Fruit fly (Drosophila melanogaster) whole organism, embryonic: ENCODE measurements around the gene SclB.

Source experiments
- Ada2b ChIP-seq: fragments of 200-800 bp; sonication (Bioruptor generic); IDR thresholded peaks from 2 replicates; pipeline ENCODE4 v1.3.6; 2022; ENCODE audit warnings: missing biosample characterization, missing genetic modification characterization
- Asciz ChIP-seq: fragments of 200-800 bp; sonication (Bioruptor generic); optimal IDR thresholded peaks from 2 replicates; lab custom pipeline; 2017; ENCODE audit warnings: missing biosample characterization, mild to moderate bottlenecking, missing genetic modification characterization, missing genetic modification reagents
- B-H2 ChIP-seq: fragments of 200-800 bp; sonication (Bioruptor generic); optimal IDR thresholded peaks from 2 replicates; lab custom pipeline; 2018; ENCODE audit warnings: missing biosample characterization, mild to moderate bottlenecking, missing genetic modification characterization
- BtbVII ChIP-seq: fragments of 200-800 bp; sonication (Bioruptor generic); optimal IDR thresholded peaks from 3 replicates; lab custom pipeline; 2017; ENCODE audit warnings: missing biosample characterization, mild to moderate bottlenecking, missing genetic modification characterization
- C15 ChIP-seq: fragments of 200-800 bp; sonication (Bioruptor generic); IDR thresholded peaks from 3 replicates; pipeline ENCODE4 v1.3.6; 2022; ENCODE audit warnings: missing biosample characterization, missing genetic modification characterization
- CG11504 ChIP-seq: fragments of 200-800 bp; sonication (Bioruptor generic); optimal IDR thresholded peaks from 3 replicates; lab custom pipeline; 2019; ENCODE audit warnings: missing biosample characterization, mild to moderate bottlenecking, missing genetic modification characterization, moderate library complexity
- CG12071 ChIP-seq: fragments of 200-800 bp; sonication (Bioruptor generic); optimal IDR thresholded peaks from 3 replicates; lab custom pipeline; 2018; ENCODE audit warnings: missing biosample characterization, mild to moderate bottlenecking, missing genetic modification characterization
- CG12299 ChIP-seq: fragments of 200-800 bp; sonication (Bioruptor generic); optimal IDR thresholded peaks from 2 replicates; lab custom pipeline; 2018; ENCODE audit warnings: missing biosample characterization, mild to moderate bottlenecking, missing genetic modification characterization
- CG12769 ChIP-seq: fragments of 200-800 bp; sonication (Bioruptor generic); optimal IDR thresholded peaks from 2 replicates; lab custom pipeline; 2019; ENCODE audit warnings: missing biosample characterization, mild to moderate bottlenecking, missing genetic modification characterization, moderate library complexity
- CG13296 ChIP-seq: fragments of 200-800 bp; sonication (Bioruptor generic); optimal IDR thresholded peaks from 3 replicates; lab custom pipeline; 2018; ENCODE audit warnings: missing biosample characterization, mild to moderate bottlenecking, missing genetic modification characterization
- CG15479 ChIP-seq: fragments of 200-800 bp; sonication (Bioruptor generic); optimal IDR thresholded peaks from 3 replicates; lab custom pipeline; 2019; ENCODE audit warnings: missing biosample characterization, mild to moderate bottlenecking, missing genetic modification characterization, moderate library complexity
- CG16779 ChIP-seq: fragments of 200-800 bp; sonication (Bioruptor generic); IDR thresholded peaks from 2 replicates; pipeline ENCODE4 v1.3.6; 2022; ENCODE audit warnings: missing biosample characterization, missing genetic modification characterization
- CG17829 ChIP-seq: fragments of 200-800 bp; optimal IDR thresholded peaks from 2 replicates; lab custom pipeline; 2019; ENCODE audit warnings: missing biosample characterization, mild to moderate bottlenecking, missing genetic modification characterization, moderate library complexity
- CG18262 ChIP-seq: fragments of 200-800 bp; optimal IDR thresholded peaks from 3 replicates; lab custom pipeline; 2019; ENCODE audit warnings: missing biosample characterization, mild to moderate bottlenecking, missing genetic modification characterization, moderate library complexity
- CG3407 ChIP-seq: fragments of 200-800 bp; sonication (Bioruptor generic); optimal IDR thresholded peaks from 2 replicates; lab custom pipeline; 2018; ENCODE audit warnings: missing biosample characterization, mild to moderate bottlenecking, missing genetic modification characterization
- CG34224 ChIP-seq: fragments of 200-800 bp; sonication (Bioruptor generic); IDR thresholded peaks from 3 replicates; pipeline ENCODE4 v1.3.6; 2022; ENCODE audit warnings: missing biosample characterization, missing genetic modification characterization; ENCODE audit not compliant: partially characterized antibody
- CG34376 ChIP-seq: fragments of 200-800 bp; sonication (Bioruptor generic); optimal IDR thresholded peaks from 2 replicates; lab custom pipeline; 2018; ENCODE audit warnings: missing biosample characterization, mild to moderate bottlenecking, missing genetic modification characterization
- CG5180 ChIP-seq: fragments of 200-800 bp; sonication (Bioruptor generic); optimal IDR thresholded peaks from 3 replicates; lab custom pipeline; 2017; ENCODE audit warnings: missing biosample characterization, missing genetic modification characterization, mild to moderate bottlenecking, moderate library complexity, missing genetic modification reagents
- CG7556 ChIP-seq: fragments of 200-800 bp; sonication (Bioruptor generic); optimal IDR thresholded peaks from 2 replicates; lab custom pipeline; 2017; ENCODE audit warnings: missing biosample characterization, mild to moderate bottlenecking, missing genetic modification characterization
- CG8388 ChIP-seq: fragments of 200-800 bp; sonication (Bioruptor generic); optimal IDR thresholded peaks from 2 replicates; lab custom pipeline; 2019; ENCODE audit warnings: missing biosample characterization, mild to moderate bottlenecking, missing genetic modification characterization, moderate library complexity
- CG9932 ChIP-seq: fragments of 200-800 bp; sonication (Bioruptor generic); IDR thresholded peaks from 2 replicates; pipeline ENCODE4 v1.3.6; 2022; ENCODE audit warnings: missing biosample characterization, missing genetic modification characterization
- CkIIα-i1 ChIP-seq: fragments of 200-800 bp; sonication (Bioruptor generic); IDR thresholded peaks from 2 replicates; pipeline ENCODE4 v1.3.6; 2022; ENCODE audit warnings: missing biosample characterization, missing genetic modification characterization
- CoRest ChIP-seq: fragments of 200-800 bp; sonication (Bioruptor generic); optimal IDR thresholded peaks from 3 replicates; lab custom pipeline; 2018; ENCODE audit warnings: missing biosample characterization, mild to moderate bottlenecking, missing genetic modification characterization, moderate library complexity
- D19A ChIP-seq: fragments of 200-800 bp; optimal IDR thresholded peaks from 3 replicates; lab custom pipeline; 2019; ENCODE audit warnings: missing biosample characterization, mild to moderate bottlenecking, missing genetic modification characterization, moderate library complexity
- Dfd ChIP-seq, 2 experiments: fragments of >200 bp; optimal IDR thresholded peaks; 2 replicates each; lab custom pipeline; 2017; ENCODE audit warnings: missing biosample characterization in 2 of 2, missing genetic modification characterization in 2 of 2
- Drgx ChIP-seq: fragments of 200-800 bp; sonication (Bioruptor generic); IDR thresholded peaks from 2 replicates; pipeline ENCODE4 v1.3.6; 2022; ENCODE audit warnings: missing biosample characterization, missing genetic modification characterization
- E2f2 ChIP-seq: fragments of 200-800 bp; sonication (Bioruptor generic); IDR thresholded peaks from 2 replicates; pipeline ENCODE4 v1.3.6; 2022; ENCODE audit warnings: missing biosample characterization, missing genetic modification characterization
- Ets65A ChIP-seq: fragments of 200-800 bp; sonication (Bioruptor generic); peaks from one replicate; lab custom pipeline; 2016; ENCODE audit warnings: missing biosample characterization, missing genetic modification characterization
- H15 ChIP-seq: fragments of 200-800 bp; sonication (Bioruptor generic); IDR thresholded peaks from 3 replicates; pipeline ENCODE4 v1.3.6; 2022; ENCODE audit warnings: missing biosample characterization, missing genetic modification characterization
- HHEX ChIP-seq: fragments of 200-800 bp; sonication (Bioruptor generic); optimal IDR thresholded peaks from 3 replicates; lab custom pipeline; 2017; ENCODE audit warnings: missing biosample characterization, mild to moderate bottlenecking, missing genetic modification characterization, missing genetic modification reagents
- MESR4 ChIP-seq: fragments of 200-800 bp; sonication (Bioruptor generic); optimal IDR thresholded peaks from 2 replicates; lab custom pipeline; 2018; ENCODE audit warnings: missing biosample characterization, mild to moderate bottlenecking, missing genetic modification characterization, moderate library complexity
- Med ChIP-seq: fragments of 200-800 bp; sonication (Bioruptor generic); peaks from one replicate; lab custom pipeline; 2016; ENCODE audit warnings: missing biosample characterization, missing genetic modification characterization, mild to moderate bottlenecking, inconsistent platforms, moderate library complexity
- Meics ChIP-seq: fragments of 200-800 bp; sonication (Bioruptor generic); optimal IDR thresholded peaks from 2 replicates; lab custom pipeline; 2017; ENCODE audit warnings: missing biosample characterization, mild to moderate bottlenecking, missing genetic modification characterization
- Nf-YA ChIP-seq: fragments of 200-800 bp; sonication (Bioruptor generic); IDR thresholded peaks from 2 replicates; pipeline ENCODE4 v1.3.6; 2022; ENCODE audit warnings: missing biosample characterization, missing genetic modification characterization
- Trl ChIP-seq, 3 experiments: fragments of >200 bp in 2 of 3; fragments of 200-800 bp in 1 of 3; sonication (Bioruptor generic) in 1 of 3; optimal IDR thresholded peaks; 2 replicates in 1 of 3; 3 replicates in 2 of 3; lab custom pipeline; 2016 to 2017; ENCODE audit warnings: missing biosample characterization in 1 of 3, missing genetic modification characterization in 1 of 3
- ci ChIP-seq: fragments of 200-800 bp; sonication (Bioruptor generic); IDR thresholded peaks from 3 replicates; pipeline ENCODE4 v1.3.6; 2022; ENCODE audit warnings: missing biosample characterization, missing genetic modification characterization
- lab ChIP-seq: fragments of 200-800 bp; sonication (Bioruptor generic); optimal IDR thresholded peaks from 3 replicates; lab custom pipeline; 2017; ENCODE audit warnings: missing biosample characterization, missing genetic modification characterization, mild to moderate bottlenecking, moderate library complexity, missing genetic modification reagents
- lilli ChIP-seq: fragments of 200-800 bp; sonication (Bioruptor generic); optimal IDR thresholded peaks from 3 replicates; lab custom pipeline; 2016; ENCODE audit warnings: missing biosample characterization, missing genetic modification characterization
- luna ChIP-seq: fragments of 200-800 bp; sonication (Bioruptor generic); optimal IDR thresholded peaks from 2 replicates; lab custom pipeline; 2016; ENCODE audit warnings: missing biosample characterization, missing genetic modification characterization
- nau ChIP-seq: fragments of 200-800 bp; sonication (Bioruptor generic); optimal IDR thresholded peaks from 3 replicates; lab custom pipeline; 2017; ENCODE audit warnings: missing biosample characterization, mild to moderate bottlenecking, missing genetic modification characterization, missing genetic modification reagents
- pfk ChIP-seq: fragments of 200-800 bp; sonication (Bioruptor generic); optimal IDR thresholded peaks from 2 replicates; lab custom pipeline; 2018; ENCODE audit warnings: missing biosample characterization, mild to moderate bottlenecking, missing genetic modification characterization, moderate library complexity
- sens ChIP-seq: fragments of 200-800 bp; sonication (Bioruptor generic); peaks from one replicate; lab custom pipeline; 2016; ENCODE audit warnings: missing biosample characterization, missing genetic modification characterization
- sqz ChIP-seq: fragments of 200-800 bp; sonication (Bioruptor generic); optimal IDR thresholded peaks from 3 replicates; lab custom pipeline; 2018; ENCODE audit warnings: missing biosample characterization, mild to moderate bottlenecking, missing genetic modification characterization
- tio ChIP-seq: fragments of 200-800 bp; sonication (Bioruptor generic); optimal IDR thresholded peaks from 2 replicates; lab custom pipeline; 2017; ENCODE audit warnings: missing biosample characterization, missing genetic modification characterization, inconsistent platforms
- tll ChIP-seq, 2 experiments: fragments of 200-800 bp in 1 of 2; fragments of >200 bp in 1 of 2; sonication (Bioruptor generic) in 1 of 2; optimal IDR thresholded peaks; 2 replicates each; lab custom pipeline; 2017 to 2019; ENCODE audit warnings: missing biosample characterization in 2 of 2, missing genetic modification characterization in 2 of 2, mild to moderate bottlenecking in 1 of 2, moderate library complexity in 1 of 2

The SclB gene

DNA sequence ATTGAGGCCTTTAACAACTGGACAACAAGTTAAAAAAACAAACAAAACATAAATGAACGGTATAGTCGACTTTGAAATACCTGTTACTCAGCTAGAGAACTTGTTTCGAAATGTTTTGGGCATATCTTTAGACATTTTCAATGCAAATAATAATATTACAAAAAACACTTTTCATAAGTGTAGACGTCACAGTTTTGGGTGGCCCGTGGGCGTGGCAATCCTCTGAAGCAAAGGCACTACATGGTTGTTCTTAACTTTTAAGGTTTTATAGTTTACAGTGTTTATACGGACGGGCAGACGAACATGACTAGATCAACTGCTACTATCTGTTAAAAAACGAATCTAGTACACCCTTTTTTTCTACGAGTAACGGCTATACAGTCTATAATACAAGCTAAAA, 4.7 kb downstream of the SclB start:
- TF ChIP-seq tio (no peak), CG17829 (tag; lab: Kevin White, UChicago) (no peak), CG9932 (GFP tag; lab: Robert Waterston, UW) (no peak), CG12299 (tag; lab: Kevin White, UChicago) (no peak), CG18262 (tag; lab: Kevin White, UChicago) (no peak), CkIIα-i1 (GFP tag; lab: Robert Waterston, UW) (no peak), Meics (GFP tag; lab: Kevin White, UChicago) (no peak), CG7556 (GFP tag; lab: Kevin White, UChicago) (no peak), H15 (GFP tag; lab: Robert Waterston, UW) (no peak), CG16779 (GFP tag; lab: Robert Waterston, UW) (no peak), CG13296 (GFP tag; lab: Kevin White, UChicago) (no peak), B-H2 (GFP tag; lab: Kevin White, UChicago) (no peak), C15 (GFP tag; lab: Robert Waterston, UW) (no peak), CG34376 (GFP tag; lab: Kevin White, UChicago) (no peak), lab (GFP tag; lab: Kevin White, UChicago) (no peak), CG34224 (GFP tag; lab: Robert Waterston, UW) (no peak), CG12071 (GFP tag; lab: Kevin White, UChicago) (no peak)

DNA sequence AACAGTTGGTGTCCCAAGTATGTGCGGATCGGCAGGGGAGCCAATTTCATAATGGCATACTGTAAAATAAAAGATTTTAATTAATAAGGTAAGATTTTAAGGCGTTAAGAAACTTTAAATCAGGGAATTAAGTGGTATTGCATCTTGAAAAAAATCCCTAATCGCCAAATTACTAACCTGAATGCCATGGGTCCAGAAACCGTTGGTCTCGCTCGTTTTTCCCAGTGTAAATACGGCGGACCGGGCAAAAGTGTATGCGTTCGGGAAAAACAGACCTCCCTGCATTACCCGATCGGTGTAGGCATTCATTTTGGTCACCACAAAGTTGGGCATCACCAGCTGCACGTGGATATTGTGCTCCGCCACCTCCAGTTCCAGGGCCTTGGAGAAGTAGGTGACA, 5.6 kb downstream of the SclB start:
- no peak for TF ChIP-seq lilli (GFP tag; lab: Kevin White, UChicago)
- TF ChIP-seq Ets65A, result peak; percentile 80
- TF ChIP-seq Drgx (GFP tag; lab: Robert Waterston, UW), result 0 out of 2 replicates have a peak, but pooled peaks have one; percentile 51

DNA sequence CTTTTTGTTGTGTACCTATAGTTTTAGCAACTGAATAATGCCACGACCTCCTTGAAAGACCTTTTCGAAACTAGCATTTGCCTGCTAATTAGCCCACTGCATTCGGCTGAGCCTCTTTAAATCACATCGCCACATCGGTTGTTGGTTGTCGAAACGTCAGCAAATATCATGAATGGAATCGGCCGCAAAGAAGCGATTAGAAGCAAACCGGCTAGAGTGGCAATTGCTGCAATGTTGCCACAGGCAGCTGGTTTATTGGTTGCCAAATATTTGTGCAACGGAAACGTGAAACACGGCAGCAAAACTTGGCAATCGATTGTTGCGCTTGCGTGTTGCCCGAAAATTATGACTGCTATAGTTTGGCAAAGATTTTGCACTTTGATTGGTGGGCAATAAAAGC, 7.4 kb downstream of the SclB start:
- TF ChIP-seq pfk (GFP tag; lab: Kevin White, UChicago) (no peak), sens (GFP tag; lab: Kevin White, UChicago) (peak; percentile 59), Nf-YA (0 out of 2 replicates have a peak, but pooled peaks have one; percentile 21), Asciz (GFP tag; lab: Kevin White, UChicago) (peak; percentile 27), Med (peak; percentile 49), ci (GFP tag; lab: Robert Waterston, UW) (0 out of 3 replicates have a peak, but pooled peaks have one; percentile 27), tll (GFP tag; optimal IDR thresholded peaks at IDR 0.05; lab: Kevin White, UChicago) (peak in 1 of 2 experiments; percentile 54), Ets65A (peak; percentile 70), HHEX (peak; percentile 2), CG5180 (GFP tag; lab: Kevin White, UChicago) (peak; percentile 10), CG15479 (GFP tag; lab: Kevin White, UChicago) (peak; percentile 31), CG8388 (no peak), Dfd (GFP tag; optimal IDR thresholded peaks at IDR 0.05; lab: Kevin White, UChicago) (no peak)

DNA sequence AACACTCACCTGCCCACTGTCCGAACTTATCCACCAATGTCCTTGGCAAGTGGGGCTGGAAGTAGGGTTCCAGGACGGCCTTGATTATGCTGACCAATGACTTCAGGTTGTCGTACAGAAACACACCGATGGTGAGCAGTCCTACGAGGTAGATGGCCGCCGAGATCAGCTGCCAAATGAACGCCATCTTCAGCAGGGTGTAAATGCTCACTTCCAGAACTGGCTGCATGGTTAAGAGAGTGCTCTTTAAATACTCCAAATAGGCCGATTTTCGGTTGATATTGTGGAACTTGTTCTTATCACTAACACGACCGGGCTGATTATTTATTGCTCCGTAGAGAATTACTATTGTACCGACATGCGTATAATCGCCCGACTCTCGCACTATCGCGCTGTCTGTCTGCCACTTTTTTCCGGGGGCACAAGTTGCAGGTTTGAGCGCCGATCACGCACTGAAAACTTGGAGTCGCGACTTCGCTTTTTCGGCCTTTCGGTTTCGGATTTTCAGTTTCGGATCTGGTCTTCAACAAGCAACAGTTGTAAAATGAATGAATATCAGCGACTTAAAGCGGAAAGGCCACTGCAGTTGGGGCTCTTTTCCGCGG, 9.1 kb downstream of the SclB start:
- TF ChIP-seq E2f2 (GFP tag; lab: Robert Waterston, UW), result 0 out of 2 replicates have a peak, but pooled peaks have one; percentile 14
- no peak for TF ChIP-seq D19A (tag; lab: Kevin White, UChicago)
- no peak for TF ChIP-seq CG11504 (tag; lab: Kevin White, UChicago)
- TF ChIP-seq sqz (GFP tag; lab: Kevin White, UChicago), result no peak
- TF ChIP-seq CoRest, result no peak
- TF ChIP-seq luna, result no peak
- no peak for TF ChIP-seq nau (GFP tag; lab: Kevin White, UChicago)
- TF ChIP-seq CG12769, result peak; percentile 15
- no peak for TF ChIP-seq CG3407 (GFP tag; lab: Kevin White, UChicago)
- no peak for TF ChIP-seq BtbVII (GFP tag; lab: Kevin White, UChicago)
- no peak for TF ChIP-seq MESR4 (GFP tag; lab: Kevin White, UChicago)
- peak; percentile 6 to 14 for TF ChIP-seq Trl (optimal IDR thresholded peaks at IDR 0.05; lab: Kevin White, UChicago)
- TF ChIP-seq Trl (GFP tag; optimal IDR thresholded peaks at IDR 0.05; lab: Kevin White, UChicago), result no peak
- no peak for TF ChIP-seq Ada2b (GFP tag; lab: Robert Waterston, UW)
- peak; percentile 44 for TF ChIP-seq CG34376 (GFP tag; lab: Kevin White, UChicago)
- TF ChIP-seq CG7556 (GFP tag; lab: Kevin White, UChicago), result no peak
